Worm (Caenorhabditis elegans): ENCODE measurements around the gene Y39A1C.1.

The Y39A1C.1 gene

ce11 chrIII:10856830-10857229, 1.6 kb downstream of the Y39A1C.1 start:
- no peak for TF ChIP-seq lsy-2 (tag; optimal IDR thresholded peaks at IDR 0.05)
- TF ChIP-seq ces-1 (GFP tag; optimal IDR thresholded peaks at IDR 0.05) = no peak
- no peak for TF ChIP-seq tbx-8 (GFP tag; optimal IDR thresholded peaks at IDR 0.05)
- TF ChIP-seq ceh-83 (GFP tag; optimal IDR thresholded peaks at IDR 0.05) = peak; percentile 68
- TF ChIP-seq flh-1 (GFP tag; optimal IDR thresholded peaks at IDR 0.05) = no peak
- no peak for TF ChIP-seq ztf-11 (tag; optimal IDR thresholded peaks at IDR 0.05)
- TF ChIP-seq nhr-76 (tag; optimal IDR thresholded peaks at IDR 0.05) = no peak
- no peak for TF ChIP-seq pha-4 (tag; optimal IDR thresholded peaks at IDR 0.05)
- no peak for TF ChIP-seq lin-13 (tag; optimal IDR thresholded peaks at IDR 0.05)
- TF ChIP-seq nhr-2 (tag; optimal IDR thresholded peaks at IDR 0.05) = no peak
- TF ChIP-seq blmp-1 (tag; optimal IDR thresholded peaks at IDR 0.05) = no peak
- peak; percentile 26 for TF ChIP-seq mls-2 (tag; optimal IDR thresholded peaks at IDR 0.05)
- no peak for TF ChIP-seq nhr-28 (tag; optimal IDR thresholded peaks at IDR 0.05)
- TF ChIP-seq mab-5 (tag; optimal IDR thresholded peaks at IDR 0.05) = no peak
- TF ChIP-seq unc-39 (tag; optimal IDR thresholded peaks at IDR 0.05) = no peak
- TF ChIP-seq sem-2 (GFP tag; optimal IDR thresholded peaks at IDR 0.05) = no peak
- no peak for TF ChIP-seq ceh-39 (tag; optimal IDR thresholded peaks at IDR 0.05)
- no peak for TF ChIP-seq elt-1 (tag; optimal IDR thresholded peaks at IDR 0.05; ENCODE audit: borderline replicate concordance, insufficient read depth)
- TF ChIP-seq nhr-12 (tag; optimal IDR thresholded peaks at IDR 0.05) = no peak
- no peak for TF ChIP-seq zip-8 (tag; optimal IDR thresholded peaks at IDR 0.05)
- no peak for TF ChIP-seq nhr-237 (tag; optimal IDR thresholded peaks at IDR 0.05)
- no peak for TF ChIP-seq elt-3 (tag; optimal IDR thresholded peaks at IDR 0.05)
- no peak for TF ChIP-seq unc-120 (tag; optimal IDR thresholded peaks at IDR 0.05; ENCODE audit: poor library complexity, severe bottlenecking)
- no peak for TF ChIP-seq unc-62 (GFP tag; optimal IDR thresholded peaks at IDR 0.05)
- TF ChIP-seq mep-1 (tag; optimal IDR thresholded peaks at IDR 0.05) = no peak
- TF ChIP-seq hlh-1 (tag; optimal IDR thresholded peaks at IDR 0.05) = no peak
- no peak for TF ChIP-seq ham-2 (GFP tag; optimal IDR thresholded peaks at IDR 0.05)
- TF ChIP-seq lin-32 (GFP tag; optimal IDR thresholded peaks at IDR 0.05) = peak; percentile 53
- peak; percentile 51 for TF ChIP-seq sptf-1 (tag; optimal IDR thresholded peaks at IDR 0.05)
- peak; percentile 33 for TF ChIP-seq drap-1 (GFP tag; optimal IDR thresholded peaks at IDR 0.05)
- TF ChIP-seq bed-3 (GFP tag; optimal IDR thresholded peaks at IDR 0.05) = peak; percentile 35
- peak; percentile 77 for TF ChIP-seq cnd-1 (tag; optimal IDR thresholded peaks at IDR 0.05)
- TF ChIP-seq M03D4.4 (tag; optimal IDR thresholded peaks at IDR 0.05) = no peak
- TF ChIP-seq ceh-43 (GFP tag; optimal IDR thresholded peaks at IDR 0.05) = no peak
- TF ChIP-seq snpc-4 (tag; optimal IDR thresholded peaks at IDR 0.05) = no peak

ce11 chrIII:10857984-10858383, 2.7 kb downstream of the Y39A1C.1 start, which contains the start of gene oxi-1:
Gene oxi-1, plus strand, starts transcription at chrIII:10858284.
- no peak for TF ChIP-seq nhr-237 (tag; optimal IDR thresholded peaks at IDR 0.05)
- no peak for TF ChIP-seq blmp-1 (tag; optimal IDR thresholded peaks at IDR 0.05)
- TF ChIP-seq zip-8 (tag; optimal IDR thresholded peaks at IDR 0.05) = no peak
- TF ChIP-seq lsy-2 (tag; optimal IDR thresholded peaks at IDR 0.05) = no peak
- TF ChIP-seq nhr-2 (tag; optimal IDR thresholded peaks at IDR 0.05) = no peak
- no peak for TF ChIP-seq lin-13 (tag; optimal IDR thresholded peaks at IDR 0.05)
- no peak for TF ChIP-seq ztf-11 (tag; optimal IDR thresholded peaks at IDR 0.05)
- no peak for TF ChIP-seq ceh-43 (GFP tag; optimal IDR thresholded peaks at IDR 0.05)
- no peak for TF ChIP-seq elt-3 (tag; optimal IDR thresholded peaks at IDR 0.05)
- TF ChIP-seq sptf-1 (tag; optimal IDR thresholded peaks at IDR 0.05) = no peak
- no peak for TF ChIP-seq ces-1 (GFP tag; optimal IDR thresholded peaks at IDR 0.05)
- no peak for TF ChIP-seq bed-3 (GFP tag; optimal IDR thresholded peaks at IDR 0.05)
- TF ChIP-seq unc-39 (tag; optimal IDR thresholded peaks at IDR 0.05) = no peak
- TF ChIP-seq ham-2 (GFP tag; optimal IDR thresholded peaks at IDR 0.05) = no peak
- no peak for TF ChIP-seq pha-4 (tag; optimal IDR thresholded peaks at IDR 0.05)

ce11 chrIII:10861375-10861774, 6.1 kb downstream of the Y39A1C.1 start:
- TF ChIP-seq ces-1 (GFP tag; optimal IDR thresholded peaks at IDR 0.05) (no peak), elt-1 (tag; optimal IDR thresholded peaks at IDR 0.05; ENCODE audit: borderline replicate concordance, insufficient read depth) (no peak), mls-2 (tag; optimal IDR thresholded peaks at IDR 0.05) (no peak), zip-8 (tag; optimal IDR thresholded peaks at IDR 0.05) (no peak), nhr-237 (tag; optimal IDR thresholded peaks at IDR 0.05) (no peak), sptf-1 (tag; optimal IDR thresholded peaks at IDR 0.05) (no peak), lsy-2 (tag; optimal IDR thresholded peaks at IDR 0.05) (no peak), pha-4 (tag; optimal IDR thresholded peaks at IDR 0.05) (no peak), blmp-1 (tag; optimal IDR thresholded peaks at IDR 0.05) (no peak), hlh-1 (tag; optimal IDR thresholded peaks at IDR 0.05) (no peak), tbx-8 (GFP tag; optimal IDR thresholded peaks at IDR 0.05) (no peak), M03D4.4 (tag; optimal IDR thresholded peaks at IDR 0.05) (no peak), mab-5 (tag; optimal IDR thresholded peaks at IDR 0.05) (no peak), snpc-4 (tag; optimal IDR thresholded peaks at IDR 0.05) (no peak)

Measured in whole organism, mixed stage, embryonic.